Worm (Caenorhabditis elegans) whole organism, L1 larva: ENCODE results near the gene sre-7.
"Not testable (repeated sequence)": the region's sequence is repeated elsewhere in the genome, so short reads cannot be mapped to it uniquely, and the experiment has no call there.

Source experiments
- F16B12.6 ChIP-seq: fragments of 150-350 bp; optimal IDR thresholded peaks from 2 replicates; lab custom pipeline; 2014; ENCODE audit warnings: missing biosample characterization, missing genetic modification characterization
- aly-2 ChIP-seq: fragments of 150-350 bp; optimal IDR thresholded peaks from 2 replicates; lab custom pipeline; 2014; ENCODE audit warnings: missing biosample characterization, missing genetic modification characterization
- ceh-63 ChIP-seq: fragments of 200-800 bp; sonication (Bioruptor generic); optimal IDR thresholded peaks from 2 replicates; lab custom pipeline; 2018; ENCODE audit warnings: mild to moderate bottlenecking, missing genetic modification characterization, missing compliant biosample characterization
- ceh-88 ChIP-seq: fragments of 200-800 bp; sonication (Bioruptor generic); IDR thresholded peaks from 2 replicates; pipeline ENCODE4 v1.3.6; 2022; ENCODE audit warnings: missing genetic modification characterization, missing compliant biosample characterization
- ceh-90 ChIP-seq: sonication (generic microtip); optimal IDR thresholded peaks from 2 replicates; lab custom pipeline; 2016; ENCODE audit warnings: missing genetic modification characterization, missing compliant biosample characterization
- ces-1 ChIP-seq: fragments of 150-350 bp; optimal IDR thresholded peaks from 2 replicates; lab custom pipeline; 2014; ENCODE audit warnings: missing biosample characterization, missing genetic modification reagents, missing genetic modification characterization
- dsc-1 ChIP-seq: sonication (generic microtip); optimal IDR thresholded peaks from 2 replicates; lab custom pipeline; 2016; ENCODE audit warnings: mild to moderate bottlenecking, missing genetic modification characterization, missing compliant biosample characterization
- efl-1 ChIP-seq, 4 experiments: fragments of 150-350 bp; optimal IDR thresholded peaks in 3 of 4; peaks in 1 of 4; 1 replicate in 1 of 4; 2 replicates in 3 of 4; lab custom pipeline; 2014; ENCODE audit warnings: missing biosample characterization in 2 of 4, missing genetic modification characterization in 2 of 4, missing genetic modification reagents in 2 of 4
- efl-3 ChIP-seq: fragments of 200-800 bp; sonication (Bioruptor generic); optimal IDR thresholded peaks from 2 replicates; lab custom pipeline; 2018; ENCODE audit warnings: mild to moderate bottlenecking, missing genetic modification characterization, missing compliant biosample characterization
- elt-2 ChIP-seq: sonication (generic microtip); optimal IDR thresholded peaks from 2 replicates; lab custom pipeline; 2016; ENCODE audit warnings: missing genetic modification characterization, mild to moderate bottlenecking, inconsistent platforms, missing compliant biosample characterization, missing genetic modification reagents
- ets-5 ChIP-seq: fragments of 200-800 bp; sonication (Bioruptor generic); IDR thresholded peaks from 2 replicates; pipeline ENCODE4 v1.3.6; 2022; ENCODE audit warnings: missing genetic modification characterization, missing compliant biosample characterization
- fkh-10 ChIP-seq: sonication (generic microtip); optimal IDR thresholded peaks from 2 replicates; lab custom pipeline; 2017; ENCODE audit warnings: missing biosample characterization, missing genetic modification reagents, missing genetic modification characterization
- fkh-4 ChIP-seq: sonication (generic microtip); optimal IDR thresholded peaks from 2 replicates; lab custom pipeline; 2016; ENCODE audit warnings: missing compliant biosample characterization, missing genetic modification characterization, borderline replicate concordance
- fkh-8 ChIP-seq: sonication (generic microtip); optimal IDR thresholded peaks from 2 replicates; lab custom pipeline; 2016; ENCODE audit warnings: mild to moderate bottlenecking, missing genetic modification characterization, missing compliant biosample characterization
- fos-1 ChIP-seq: fragments of 150-350 bp; optimal IDR thresholded peaks from 2 replicates; lab custom pipeline; 2014; ENCODE audit warnings: missing biosample characterization, missing genetic modification characterization
- grh-1 ChIP-seq: fragments of 200-800 bp; sonication (Bioruptor generic); IDR thresholded peaks from 2 replicates; pipeline ENCODE4 v1.3.6; 2022; ENCODE audit warnings: missing genetic modification reagents, missing genetic modification characterization, missing compliant biosample characterization
- isw-1 ChIP-seq: fragments of 200-800 bp; sonication (Bioruptor generic); IDR thresholded peaks from 2 replicates; pipeline ENCODE4 v1.3.6; 2022; ENCODE audit warnings: missing genetic modification characterization, missing compliant biosample characterization
- lin-13 ChIP-seq: fragments of 150-350 bp; optimal IDR thresholded peaks from 2 replicates; lab custom pipeline; 2014; ENCODE audit warnings: missing biosample characterization, missing genetic modification reagents, missing genetic modification characterization
- lin-14 ChIP-seq: fragments of 200-800 bp; sonication (Bioruptor generic); optimal IDR thresholded peaks from 2 replicates; lab custom pipeline; 2018; ENCODE audit warnings: mild to moderate bottlenecking, missing genetic modification characterization, moderate library complexity, missing compliant biosample characterization
- lin-15B ChIP-seq: fragments of 150-350 bp; sonication (generic microtip); optimal IDR thresholded peaks from 3 replicates; lab custom pipeline; 2014; ENCODE audit warnings: missing biosample characterization, missing genetic modification characterization
- lir-3 ChIP-seq: sonication (generic microtip); optimal IDR thresholded peaks from 2 replicates; lab custom pipeline; 2016; ENCODE audit warnings: mild to moderate bottlenecking, missing genetic modification characterization, moderate library complexity, missing compliant biosample characterization; ENCODE audit not compliant: poor library complexity
- mef-2 ChIP-seq: fragments of 150-350 bp; optimal IDR thresholded peaks from 2 replicates; lab custom pipeline; 2014; ENCODE audit warnings: missing biosample characterization, missing genetic modification characterization
- nhr-19 ChIP-seq: fragments of 200-800 bp; sonication (Bioruptor generic); conservative IDR thresholded peaks from 2 replicates; pipeline ENCODE4 v1.3.6; 2022; ENCODE audit warnings: missing genetic modification characterization, missing compliant biosample characterization
- nhr-47 ChIP-seq: sonication (generic microtip); optimal IDR thresholded peaks from 2 replicates; lab custom pipeline; 2016; ENCODE audit warnings: mild to moderate bottlenecking, missing genetic modification characterization, moderate library complexity, missing compliant biosample characterization
- nhr-71 ChIP-seq: sonication (generic microtip); optimal IDR thresholded peaks from 2 replicates; lab custom pipeline; 2016; ENCODE audit warnings: mild to moderate bottlenecking, missing genetic modification characterization, moderate library complexity, missing compliant biosample characterization
- pag-3 ChIP-seq: sonication (generic microtip); optimal IDR thresholded peaks from 2 replicates; lab custom pipeline; 2017; ENCODE audit warnings: missing genetic modification characterization, mild to moderate bottlenecking, missing compliant biosample characterization, antibody characterized with exemption, borderline replicate concordance; ENCODE audit not compliant: insufficient read depth
- pqm-1 ChIP-seq: sonication (generic microtip); optimal IDR thresholded peaks from 3 replicates; lab custom pipeline; 2017; ENCODE audit warnings: missing biosample characterization, missing genetic modification characterization
- rnt-1 ChIP-seq: sonication (generic microtip); optimal IDR thresholded peaks from 2 replicates; lab custom pipeline; 2016; ENCODE audit warnings: mild to moderate bottlenecking, missing genetic modification characterization, moderate library complexity, missing compliant biosample characterization
- skn-1 ChIP-seq: fragments of 150-350 bp; optimal IDR thresholded peaks from 2 replicates; lab custom pipeline; 2014; ENCODE audit warnings: missing biosample characterization, missing genetic modification characterization
- snpc-4 ChIP-seq: fragments of 150-350 bp; optimal IDR thresholded peaks from 2 replicates; lab custom pipeline; 2014; ENCODE audit warnings: missing biosample characterization, missing genetic modification characterization
- sox-4 ChIP-seq: sonication (generic microtip); optimal IDR thresholded peaks from 2 replicates; lab custom pipeline; 2016; ENCODE audit warnings: missing genetic modification characterization, missing compliant biosample characterization
- sptf-1 ChIP-seq: fragments of 150-350 bp; optimal IDR thresholded peaks from 2 replicates; lab custom pipeline; 2014; ENCODE audit warnings: missing biosample characterization, missing genetic modification characterization
- sup-37 ChIP-seq: fragments of 200-800 bp; sonication (Bioruptor generic); optimal IDR thresholded peaks from 2 replicates; lab custom pipeline; 2018; ENCODE audit warnings: mild to moderate bottlenecking, missing genetic modification characterization, missing compliant biosample characterization
- tlp-1 ChIP-seq: fragments of 150-350 bp; optimal IDR thresholded peaks from 2 replicates; lab custom pipeline; 2014; ENCODE audit warnings: missing biosample characterization, missing genetic modification characterization
- unc-86 ChIP-seq: sonication (generic microtip); optimal IDR thresholded peaks from 2 replicates; lab custom pipeline; 2016; ENCODE audit warnings: missing genetic modification characterization, missing compliant biosample characterization
- unc-98 ChIP-seq: fragments of 200-800 bp; sonication (Bioruptor generic); IDR thresholded peaks from 2 replicates; pipeline ENCODE4 v1.3.6; 2022; ENCODE audit warnings: missing genetic modification characterization, missing compliant biosample characterization
- xbp-1 ChIP-seq: sonication (generic microtip); optimal IDR thresholded peaks from 2 replicates; lab custom pipeline; 2016; ENCODE audit warnings: missing genetic modification characterization, missing compliant biosample characterization
- zag-1 ChIP-seq: fragments of 150-350 bp; optimal IDR thresholded peaks from 2 replicates; lab custom pipeline; 2014; ENCODE audit warnings: missing biosample characterization, missing genetic modification characterization
- zip-4 ChIP-seq: fragments of 200-800 bp; sonication (Bioruptor generic); optimal IDR thresholded peaks from 2 replicates; lab custom pipeline; 2018; ENCODE audit warnings: mild to moderate bottlenecking, missing genetic modification characterization, moderate library complexity, missing compliant biosample characterization
- ztf-4 ChIP-seq: fragments of 150-350 bp; optimal IDR thresholded peaks from 2 replicates; lab custom pipeline; 2014; ENCODE audit warnings: missing biosample characterization, missing genetic modification characterization

The sre-7 gene

ce11 chrV:14200086-14200485 is 43.9 kb upstream of the sre-7 start (continued):
- peak; percentile 79 for TF ChIP-seq lir-3
- TF ChIP-seq rnt-1 (tag; lab: Kevin White, UChicago): peak; percentile 88
- TF ChIP-seq nhr-47 (tag; lab: Kevin White, UChicago): peak; percentile 91
- no peak for TF ChIP-seq ets-5
- TF ChIP-seq grh-1: peak; percentile 30; the same call in 1 of the 2 replicates
- no peak for TF ChIP-seq sox-4 (tag; lab: Kevin White, UChicago)
- peak; percentile 71 for TF ChIP-seq aly-2 (tag; lab: Kevin White, UChicago)
- peak; percentile 58 for TF ChIP-seq sup-37 (GFP tag; lab: Kevin White, UChicago)
- TF ChIP-seq isw-1: peak; percentile 84
- TF ChIP-seq xbp-1: peak; percentile 87
- peak; percentile 65 for TF ChIP-seq lin-15B (tag; lab: Kevin White, UChicago)
- TF ChIP-seq nhr-71 (tag; lab: Kevin White, UChicago): peak; percentile 99
- TF ChIP-seq F16B12.6: peak; percentile 21
- peak; percentile 57 for TF ChIP-seq unc-86 (tag; lab: Kevin White, UChicago)
- TF ChIP-seq efl-1 (optimal IDR thresholded peaks at IDR 0.05; lab: Kevin White, UChicago): peak; percentile 78 to 86
- peak; percentile 59 to 95 for TF ChIP-seq efl-1 (GFP tag; optimal IDR thresholded peaks at IDR 0.05 in 1 of 2; lab: Kevin White, UChicago)
- TF ChIP-seq fkh-8: peak; percentile 86
- TF ChIP-seq tlp-1: no peak
- peak; percentile 99 for TF ChIP-seq lin-14 (GFP tag; lab: Kevin White, UChicago)
- TF ChIP-seq zip-4 (GFP tag; lab: Kevin White, UChicago): peak; percentile 100
- no peak for TF ChIP-seq ces-1 (GFP tag; lab: Kevin White, UChicago)
- TF ChIP-seq elt-2 (tag; lab: Kevin White, UChicago): peak; percentile 69
- TF ChIP-seq ceh-88 (GFP tag; lab: Robert Waterston, UW): peak; percentile 51; the same call in 1 of the 2 replicates
- no peak for TF ChIP-seq pqm-1
- no peak for TF ChIP-seq sptf-1 (tag; lab: Kevin White, UChicago)
- TF ChIP-seq skn-1 (tag; lab: Kevin White, UChicago): peak; percentile 98
- no peak for TF ChIP-seq zag-1 (tag; lab: Kevin White, UChicago)
- TF ChIP-seq ztf-4 (tag; lab: Kevin White, UChicago): peak; percentile 90
- TF ChIP-seq mef-2 (tag; lab: Kevin White, UChicago): peak; percentile 91
- peak; percentile 81 for TF ChIP-seq dsc-1 (tag; lab: Kevin White, UChicago)
- peak; percentile 87 for TF ChIP-seq snpc-4 (tag; lab: Kevin White, UChicago)
- no peak for TF ChIP-seq ceh-63
- peak; percentile 57 for TF ChIP-seq fkh-4 (tag; lab: Kevin White, UChicago)
- TF ChIP-seq lin-13: peak; percentile 87
- no peak for TF ChIP-seq efl-3 (GFP tag; lab: Kevin White, UChicago)
- TF ChIP-seq unc-98 (GFP tag; lab: Robert Waterston, UW): peak; percentile 74
- peak; percentile 0 for TF ChIP-seq fkh-10 (GFP tag; lab: Kevin White, UChicago)
- peak; percentile 64 for TF ChIP-seq fos-1 (tag; lab: Kevin White, UChicago)
- TF ChIP-seq ceh-90 (tag; lab: Kevin White, UChicago): no peak
- TF ChIP-seq, all 84 proteins: peak for 62

- TF ChIP-seq nhr-19 (GFP tag; lab: Robert Waterston, UW) (peak; percentile 68), grh-1 (peak; percentile 59)
Measured at ce11 chrV:14203809-14204208, 40.2 kb upstream of the sre-7 start.

ce11 chrV:14205214-14205613 is 38.8 kb upstream of the sre-7 start, which contains the start of gene T16A9.3:
T16A9.3 (plus strand) TSS chrV:14205514.
- not testable (repeated sequence) for TF ChIP-seq nhr-19 (GFP tag; lab: Robert Waterston, UW); ces-1 (GFP tag; lab: Kevin White, UChicago); pag-3 (tag; lab: Kevin White, UChicago)
- TF ChIP-seq, all 84 proteins: peak for 0; not testable (repeated sequence) for 84
